Fruit fly (Drosophila melanogaster): ENCODE results near the gene CG10333.

dm6 chr2L:18645468-18645867, 38.8 kb downstream of the CG10333 start:
- no peak for TF ChIP-seq CG8478 (optimal IDR thresholded peaks at IDR 0.05)
- TF ChIP-seq Dll (optimal IDR thresholded peaks at IDR 0.05), result no peak
